Fruit fly (Drosophila melanogaster) S2 (cell line): ENCODE measurements around the gene CG16727.

Source experiments
- CG8478 ChIP-seq: fragments of >200 bp; optimal IDR thresholded peaks from 2 replicates; lab custom pipeline; 2018
- CTCF ChIP-seq, 2 experiments: fragments of >200 bp; optimal IDR thresholded peaks; 2 replicates each; lab custom pipeline; 2018

DNA sequence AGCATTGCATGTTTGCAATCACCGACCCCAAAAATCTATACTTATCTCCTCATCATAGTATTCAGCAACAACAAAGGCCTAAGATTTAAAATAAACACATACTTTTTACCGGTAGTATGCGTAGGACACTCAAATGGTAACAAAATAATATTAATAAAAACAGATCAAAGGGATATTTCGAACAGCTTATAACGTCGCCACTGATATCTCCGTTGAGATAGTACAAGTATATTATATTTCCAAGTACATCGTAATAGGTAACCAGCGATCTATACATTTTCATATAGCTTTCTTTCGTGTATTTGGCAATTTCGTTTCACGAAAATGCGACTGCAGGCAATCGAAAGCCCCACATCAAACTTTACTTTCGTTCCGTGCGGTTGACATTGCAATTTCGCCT lies 10.2 kb upstream of the CG16727 start, which contains the start of gene CG7342:
- TF ChIP-seq CTCF (optimal IDR thresholded peaks at IDR 0.05; lab: Kevin White, UChicago) (no peak), CG8478 (lab: Kevin White, UChicago) (no peak)
